Worm (Caenorhabditis elegans) whole organism, L1 larva: ENCODE data around the gene acr-18.

ENCODE experiments used
- aha-1 ChIP-seq: fragments of 150-350 bp; optimal IDR thresholded peaks from 2 replicates; lab custom pipeline; 2014; ENCODE audit warnings: missing biosample characterization, missing genetic modification characterization
- alr-1 ChIP-seq: fragments of 200-800 bp; sonication (Bioruptor generic); optimal IDR thresholded peaks from 2 replicates; lab custom pipeline; 2018; ENCODE audit warnings: borderline replicate concordance, mild to moderate bottlenecking, missing genetic modification characterization, missing compliant biosample characterization
- blmp-1 ChIP-seq: fragments of 150-350 bp; optimal IDR thresholded peaks from 2 replicates; lab custom pipeline; 2014; ENCODE audit warnings: missing biosample characterization, missing genetic modification characterization
- ceh-63 ChIP-seq: fragments of 200-800 bp; sonication (Bioruptor generic); optimal IDR thresholded peaks from 2 replicates; lab custom pipeline; 2018; ENCODE audit warnings: mild to moderate bottlenecking, missing genetic modification characterization, missing compliant biosample characterization
- ceh-8 ChIP-seq: fragments of 200-800 bp; sonication (Bioruptor generic); optimal IDR thresholded peaks from 2 replicates; lab custom pipeline; 2018; ENCODE audit warnings: mild to moderate bottlenecking, missing genetic modification characterization, moderate library complexity, missing compliant biosample characterization
- ceh-82 ChIP-seq, 3 experiments: fragments of 150-350 bp in 1 of 3; sonication (generic microtip) in 2 of 3; optimal IDR thresholded peaks; 2 replicates each; lab custom pipeline; 2014 to 2017; ENCODE audit warnings: missing biosample characterization in 3 of 3, missing genetic modification characterization in 3 of 3
- ceh-88 ChIP-seq: fragments of 200-800 bp; sonication (Bioruptor generic); IDR thresholded peaks from 2 replicates; pipeline ENCODE4 v1.3.6; 2022; ENCODE audit warnings: missing genetic modification characterization, missing compliant biosample characterization
- ceh-90 ChIP-seq: sonication (generic microtip); optimal IDR thresholded peaks from 2 replicates; lab custom pipeline; 2016; ENCODE audit warnings: missing genetic modification characterization, missing compliant biosample characterization
- dsc-1 ChIP-seq: sonication (generic microtip); optimal IDR thresholded peaks from 2 replicates; lab custom pipeline; 2016; ENCODE audit warnings: mild to moderate bottlenecking, missing genetic modification characterization, missing compliant biosample characterization
- efl-1 ChIP-seq, 4 experiments: fragments of 150-350 bp; optimal IDR thresholded peaks in 3 of 4; peaks in 1 of 4; 1 replicate in 1 of 4; 2 replicates in 3 of 4; lab custom pipeline; 2014; ENCODE audit warnings: missing biosample characterization in 2 of 4, missing genetic modification characterization in 2 of 4, missing genetic modification reagents in 2 of 4
- elt-2 ChIP-seq: sonication (generic microtip); optimal IDR thresholded peaks from 2 replicates; lab custom pipeline; 2016; ENCODE audit warnings: missing genetic modification characterization, mild to moderate bottlenecking, inconsistent platforms, missing compliant biosample characterization, missing genetic modification reagents
- elt-3 ChIP-seq, 6 experiments: fragments of 150-350 bp in 1 of 6; sonication (generic microtip); optimal IDR thresholded peaks; 2 replicates each; lab custom pipeline; 2017 to 2018; ENCODE audit warnings: missing biosample characterization in 6 of 6, missing genetic modification characterization in 6 of 6, inconsistent platforms in 1 of 6
- fkh-8 ChIP-seq: sonication (generic microtip); optimal IDR thresholded peaks from 2 replicates; lab custom pipeline; 2016; ENCODE audit warnings: mild to moderate bottlenecking, missing genetic modification characterization, missing compliant biosample characterization
- grh-1 ChIP-seq: fragments of 200-800 bp; sonication (Bioruptor generic); IDR thresholded peaks from 2 replicates; pipeline ENCODE4 v1.3.6; 2022; ENCODE audit warnings: missing genetic modification reagents, missing genetic modification characterization, missing compliant biosample characterization
- jun-1 ChIP-seq: fragments of 150-350 bp; optimal IDR thresholded peaks from 2 replicates; lab custom pipeline; 2014; ENCODE audit warnings: missing biosample characterization, missing genetic modification reagents, missing genetic modification characterization
- lin-13 ChIP-seq: fragments of 150-350 bp; optimal IDR thresholded peaks from 2 replicates; lab custom pipeline; 2014; ENCODE audit warnings: missing biosample characterization, missing genetic modification reagents, missing genetic modification characterization
- lin-15B ChIP-seq: fragments of 150-350 bp; sonication (generic microtip); optimal IDR thresholded peaks from 3 replicates; lab custom pipeline; 2014; ENCODE audit warnings: missing biosample characterization, missing genetic modification characterization
- mab-9 ChIP-seq: fragments of 200-800 bp; sonication (Bioruptor generic); IDR thresholded peaks from 2 replicates; pipeline ENCODE4 v1.3.6; 2022; ENCODE audit warnings: missing genetic modification reagents, missing genetic modification characterization, missing compliant biosample characterization
- mdl-1 ChIP-seq, 2 experiments: fragments of 150-350 bp; optimal IDR thresholded peaks; 2 replicates each; lab custom pipeline; 2014 to 2017; ENCODE audit warnings: missing biosample characterization in 2 of 2, missing genetic modification characterization in 2 of 2, inconsistent platforms in 1 of 2
- mef-2 ChIP-seq: fragments of 150-350 bp; optimal IDR thresholded peaks from 2 replicates; lab custom pipeline; 2014; ENCODE audit warnings: missing biosample characterization, missing genetic modification characterization
- mep-1 ChIP-seq: fragments of 150-350 bp; optimal IDR thresholded peaks from 2 replicates; lab custom pipeline; 2014; ENCODE audit warnings: missing biosample characterization, missing genetic modification characterization
- nhr-237 ChIP-seq: fragments of 150-350 bp; optimal IDR thresholded peaks from 2 replicates; lab custom pipeline; 2014; ENCODE audit warnings: missing biosample characterization, missing genetic modification characterization
- nhr-28 ChIP-seq: fragments of 150-350 bp; optimal IDR thresholded peaks from 2 replicates; lab custom pipeline; 2014; ENCODE audit warnings: missing biosample characterization, missing genetic modification characterization
- nhr-47 ChIP-seq: sonication (generic microtip); optimal IDR thresholded peaks from 2 replicates; lab custom pipeline; 2016; ENCODE audit warnings: mild to moderate bottlenecking, missing genetic modification characterization, moderate library complexity, missing compliant biosample characterization
- nhr-76 ChIP-seq: sonication (generic microtip); optimal IDR thresholded peaks from 2 replicates; lab custom pipeline; 2017; ENCODE audit warnings: missing biosample characterization, missing genetic modification characterization
- nhr-85 ChIP-seq: sonication (generic microtip); peaks from one replicate; lab custom pipeline; 2016; ENCODE audit warnings: missing genetic modification characterization, inconsistent platforms, missing compliant biosample characterization
- nhr-90 ChIP-seq: sonication (generic microtip); optimal IDR thresholded peaks from 2 replicates; lab custom pipeline; 2016; ENCODE audit warnings: mild to moderate bottlenecking, missing genetic modification characterization, missing compliant biosample characterization; ENCODE audit not compliant: poor library complexity
- snpc-4 ChIP-seq: fragments of 150-350 bp; optimal IDR thresholded peaks from 2 replicates; lab custom pipeline; 2014; ENCODE audit warnings: missing biosample characterization, missing genetic modification characterization
- snu-23 ChIP-seq: sonication (generic microtip); optimal IDR thresholded peaks from 2 replicates; lab custom pipeline; 2016; ENCODE audit warnings: missing genetic modification characterization, missing compliant biosample characterization
- sox-4 ChIP-seq: sonication (generic microtip); optimal IDR thresholded peaks from 2 replicates; lab custom pipeline; 2016; ENCODE audit warnings: missing genetic modification characterization, missing compliant biosample characterization
- tlp-1 ChIP-seq: fragments of 150-350 bp; optimal IDR thresholded peaks from 2 replicates; lab custom pipeline; 2014; ENCODE audit warnings: missing biosample characterization, missing genetic modification characterization
- unc-30 ChIP-seq: sonication (generic microtip); optimal IDR thresholded peaks from 2 replicates; lab custom pipeline; 2017; ENCODE audit warnings: missing biosample characterization, missing genetic modification characterization
- unc-98 ChIP-seq: fragments of 200-800 bp; sonication (Bioruptor generic); IDR thresholded peaks from 2 replicates; pipeline ENCODE4 v1.3.6; 2022; ENCODE audit warnings: missing genetic modification characterization, missing compliant biosample characterization
- vab-15 ChIP-seq: sonication (generic microtip); optimal IDR thresholded peaks from 2 replicates; lab custom pipeline; 2017; ENCODE audit warnings: missing genotype, mild to moderate bottlenecking, missing genetic modification characterization, missing compliant biosample characterization
- ztf-11 ChIP-seq, 2 experiments: sonication (generic microtip); optimal IDR thresholded peaks; 2 replicates each; lab custom pipeline; 2016 to 2017; ENCODE audit warnings: missing genetic modification characterization in 2 of 2, missing biosample characterization in 1 of 2, missing compliant biosample characterization in 1 of 2
- ztf-4 ChIP-seq: fragments of 150-350 bp; optimal IDR thresholded peaks from 2 replicates; lab custom pipeline; 2014; ENCODE audit warnings: missing biosample characterization, missing genetic modification characterization

acr-18 gene

DNA sequence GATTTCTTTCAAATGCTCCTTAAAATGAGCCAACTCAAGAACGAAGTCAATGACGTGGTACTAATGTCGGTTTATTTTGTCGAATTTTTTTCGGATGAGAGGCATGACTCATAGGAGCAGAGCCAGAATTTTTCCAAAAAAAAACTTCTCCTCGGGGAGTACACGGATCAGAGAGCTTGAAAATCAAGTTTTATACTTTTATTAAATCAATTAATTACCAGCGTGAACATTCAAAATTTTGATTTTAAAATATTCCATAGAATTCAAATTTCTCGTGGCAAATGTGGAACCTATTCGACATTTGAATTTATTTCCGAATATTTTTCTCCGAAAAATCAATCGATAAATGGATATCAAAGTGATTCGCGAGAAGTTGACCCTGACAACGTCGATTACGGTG, 22.6 kb downstream of the acr-18 start, which contains the start of gene F21A3.4:
Gene F21A3.4, plus strand, starts transcription at position 301 of the 400 bp plus-strand sequence.
- TF ChIP-seq nhr-76 (no peak), efl-1 (optimal IDR thresholded peaks at IDR 0.05; lab: Kevin White, UChicago) (no peak), efl-1 (GFP tag; optimal IDR thresholded peaks at IDR 0.05 in 1 of 2; lab: Kevin White, UChicago) (peak in 1 of 2 experiments; percentile 59)

DNA sequence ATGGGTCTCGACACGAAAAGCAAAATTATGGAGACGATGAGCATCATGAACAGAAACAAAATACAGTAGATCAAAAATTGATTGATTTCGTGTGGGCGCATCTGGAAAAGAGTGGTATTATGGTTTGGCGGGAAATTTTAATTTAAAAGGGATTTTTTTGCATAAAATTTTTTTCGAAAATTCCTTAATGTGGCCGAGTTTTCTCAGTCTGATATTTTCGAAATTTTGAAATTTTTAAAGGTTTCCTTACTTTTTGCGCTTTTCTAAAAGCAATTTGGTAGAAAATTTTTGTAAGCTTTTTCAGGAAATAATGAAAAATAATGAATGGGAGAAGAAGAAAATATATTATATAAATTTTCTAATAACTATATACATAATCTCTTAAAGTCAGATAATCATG, 25.1 kb downstream of the acr-18 start, which contains the start of gene F21A3.2:
Gene F21A3.2, minus strand, starts transcription at position 101 of the 400 bp plus-strand sequence.
- TF ChIP-seq tlp-1 (tag; lab: Kevin White, UChicago) (no peak), nhr-90 (tag; lab: Kevin White, UChicago) (no peak), mep-1 (tag; lab: Kevin White, UChicago) (no peak), mab-9 (GFP tag; lab: Robert Waterston, UW) (no peak), elt-2 (tag; lab: Kevin White, UChicago) (no peak)

DNA sequence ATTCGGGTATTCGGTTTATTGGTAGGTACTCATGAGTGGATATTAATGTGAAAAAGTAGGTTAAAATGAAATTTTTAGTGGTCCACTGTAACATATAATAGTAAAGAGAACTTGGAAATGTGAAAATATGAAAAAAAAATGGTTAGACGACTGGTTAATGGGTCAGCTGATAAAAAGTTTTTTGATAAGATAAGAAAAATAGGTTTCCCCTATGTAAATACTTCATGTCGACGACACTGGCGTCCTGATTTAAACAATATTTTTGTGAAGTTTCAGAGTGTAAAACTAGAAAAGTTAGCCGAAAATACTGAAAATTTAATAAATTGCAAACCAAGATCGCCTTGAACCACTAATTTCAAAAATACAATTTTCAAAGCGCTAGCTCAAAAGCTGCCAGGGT, 25.9 kb downstream of the acr-18 start, which contains the start of gene F21A3.11:
Gene F21A3.11, minus strand, starts transcription at position 117 of the 400 bp plus-strand sequence.
- TF ChIP-seq ceh-90 (no peak), elt-2 (tag; lab: Kevin White, UChicago) (peak; percentile 70), unc-30 (tag; lab: Kevin White, UChicago) (no peak), ztf-11 (tag; optimal IDR thresholded peaks at IDR 0.05; lab: Kevin White, UChicago) (no peak), lin-15B (no peak), vab-15 (tag; lab: Kevin White, UChicago) (no peak), nhr-76 (no peak)

DNA sequence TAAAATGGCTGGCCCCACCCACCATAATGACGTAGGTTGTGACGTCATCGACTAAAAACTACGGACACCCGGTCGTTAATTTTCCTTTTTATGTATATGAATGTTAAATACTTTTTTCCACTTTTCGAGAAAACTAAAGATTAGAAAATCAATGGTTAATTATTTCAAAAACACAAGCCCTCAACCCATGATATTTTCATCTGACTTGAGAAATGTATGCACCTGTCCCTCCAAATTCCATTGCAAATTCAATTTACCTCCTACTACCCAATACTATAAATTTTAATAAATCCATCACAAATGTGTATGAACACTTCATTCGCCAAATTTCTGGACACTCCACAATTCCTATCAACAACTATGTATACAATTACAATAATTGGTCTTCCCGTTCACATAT, 29.9 kb downstream of the acr-18 start, which contains the start of gene srh-276:
Gene srh-276, plus strand, starts transcription at position 301 of the 400 bp plus-strand sequence.
- TF ChIP-seq ztf-4 (tag; lab: Kevin White, UChicago): no peak
- no peak for TF ChIP-seq nhr-47
- TF ChIP-seq elt-3 (tag; optimal IDR thresholded peaks at IDR 0.05; lab: Kevin White, UChicago): no peak
- no peak for TF ChIP-seq alr-1 (tag; lab: Kevin White, UChicago)
- TF ChIP-seq lin-15B: no peak
- no peak for TF ChIP-seq blmp-1 (tag; lab: Kevin White, UChicago)
- TF ChIP-seq aha-1 (tag; lab: Kevin White, UChicago): no peak
- no peak for TF ChIP-seq mef-2 (tag; lab: Kevin White, UChicago)
- TF ChIP-seq fkh-8 (tag; lab: Kevin White, UChicago): no peak
- no peak for TF ChIP-seq ceh-63 (GFP tag; lab: Kevin White, UChicago)
- no peak for TF ChIP-seq snpc-4 (tag; lab: Kevin White, UChicago)

DNA sequence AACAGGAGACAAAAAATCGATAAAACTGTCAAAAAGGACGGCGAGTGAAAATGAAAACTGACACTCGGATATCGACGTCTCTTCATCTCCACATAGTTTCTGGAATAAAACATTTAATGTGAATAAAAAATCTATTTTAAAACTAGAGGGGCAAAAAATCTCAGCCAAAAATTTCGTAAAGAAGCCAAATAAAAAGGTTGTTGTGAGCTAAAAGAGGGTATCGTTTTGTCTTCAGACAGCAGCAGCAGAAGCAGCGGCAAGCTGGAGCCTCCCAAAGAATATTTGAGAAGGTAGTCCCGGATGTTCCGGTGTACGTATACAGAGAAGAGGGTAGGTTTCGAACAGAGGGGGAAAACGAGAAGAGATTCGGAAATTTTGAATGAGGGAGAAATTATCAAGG, 37.0 kb downstream of the acr-18 start, which contains the start of gene lgc-31:
Gene lgc-31, minus strand, starts transcription at position 101 of the 400 bp plus-strand sequence.
- TF ChIP-seq nhr-28 (tag; lab: Kevin White, UChicago) (no peak), ceh-90 (no peak), snu-23 (GFP tag; lab: Kevin White, UChicago) (no peak), vab-15 (tag; lab: Kevin White, UChicago) (no peak), nhr-85 (tag; lab: Kevin White, UChicago) (no peak), mdl-1 (tag; optimal IDR thresholded peaks at IDR 0.05; lab: Kevin White, UChicago) (no peak), unc-98 (GFP tag; lab: Robert Waterston, UW) (no peak), jun-1 (tag; lab: Kevin White, UChicago) (no peak), dsc-1 (tag; lab: Kevin White, UChicago) (no peak), ceh-8 (GFP tag; lab: Kevin White, UChicago) (no peak), lin-13 (no peak), elt-2 (tag; lab: Kevin White, UChicago) (no peak), grh-1 (no peak), nhr-237 (tag; lab: Kevin White, UChicago) (no peak), ceh-82 (tag; optimal IDR thresholded peaks at IDR 0.05; lab: Kevin White, UChicago) (no peak), blmp-1 (tag; lab: Kevin White, UChicago) (no peak), sox-4 (tag; lab: Kevin White, UChicago) (no peak), ceh-88 (GFP tag; lab: Robert Waterston, UW) (no peak)
